Worm (Caenorhabditis elegans): ENCODE data around the gene gst-34.
A peak's percentile ranks its signal among the peaks of the same experiment; 100 is the strongest.

Gene gst-34

ce11 chrII:15165681-15166235, 17.3 kb downstream of the gst-34 start, which contains the start of gene gst-27 (continued):
- TF ChIP-seq F16B12.6 (tag; optimal IDR thresholded peaks at IDR 0.05) (peak; percentile 47), mef-2 (tag; optimal IDR thresholded peaks at IDR 0.05) (no peak), mep-1 (tag; optimal IDR thresholded peaks at IDR 0.05) (peak; percentile 92), dpl-1 (GFP tag; optimal IDR thresholded peaks at IDR 0.05) (peak; percentile 59 to 74 (median 67)), nhr-19 (GFP tag; conservative IDR thresholded peaks at IDR 0.05) (peak; percentile 81), hlh-17 (GFP tag; optimal IDR thresholded peaks at IDR 0.05; ENCODE audit: borderline replicate concordance) (no peak), ama-1 (optimal IDR thresholded peaks at IDR 0.05) (peak; percentile 14), C04F5.9 (tag; optimal IDR thresholded peaks at IDR 0.05) (peak; percentile 57), aha-1 (tag; optimal IDR thresholded peaks at IDR 0.05) (no peak), nhr-76 (tag; optimal IDR thresholded peaks at IDR 0.05) (peak; percentile 73), hpl-2 (GFP tag; optimal IDR thresholded peaks at IDR 0.05) (peak; percentile 32), C16A3.4 (tag; optimal IDR thresholded peaks at IDR 0.05) (peak; percentile 92), nhr-71 (tag; optimal IDR thresholded peaks at IDR 0.05) (peak; percentile 90), lir-3 (tag; optimal IDR thresholded peaks at IDR 0.05; ENCODE audit: poor library complexity) (peak; percentile 87), fos-1 (tag; optimal IDR thresholded peaks at IDR 0.05) (peak; percentile 83), sptf-1 (tag; optimal IDR thresholded peaks at IDR 0.05) (no peak), elt-3 (tag; optimal IDR thresholded peaks at IDR 0.05) (peak in 4 of 6 experiments; percentile 13 to 80 (median 60)), skn-1 (tag; optimal IDR thresholded peaks at IDR 0.05) (peak; percentile 84), unc-98 (GFP tag; IDR thresholded peaks at IDR 0.05) (no peak), ztf-4 (tag; optimal IDR thresholded peaks at IDR 0.05) (peak; percentile 45), aly-2 (tag; optimal IDR thresholded peaks at IDR 0.05) (peak; percentile 59), nhr-84 (tag; optimal IDR thresholded peaks at IDR 0.05) (no peak), pqm-1 (tag; optimal IDR thresholded peaks at IDR 0.05) (no peak), unc-86 (tag; optimal IDR thresholded peaks at IDR 0.05) (peak; percentile 49), hlh-4 (tag; optimal IDR thresholded peaks at IDR 0.05) (no peak), isw-1 (GFP tag; IDR thresholded peaks at IDR 0.05) (peak; percentile 49), snu-23 (GFP tag; optimal IDR thresholded peaks at IDR 0.05) (peak; percentile 93), fkh-8 (tag; optimal IDR thresholded peaks at IDR 0.05) (peak; percentile 70), nhr-20 (tag; optimal IDR thresholded peaks at IDR 0.05) (peak; percentile 89), xbp-1 (tag; optimal IDR thresholded peaks at IDR 0.05) (peak; percentile 70), nhr-47 (tag; optimal IDR thresholded peaks at IDR 0.05) (peak; percentile 90), nhr-85 (tag) (peak; percentile 67), ceh-88 (GFP tag; IDR thresholded peaks at IDR 0.05) (peak; percentile 53), elt-2 (tag; optimal IDR thresholded peaks at IDR 0.05) (peak; percentile 55), mdl-1 (tag; optimal IDR thresholded peaks at IDR 0.05) (peak in 1 of 2 experiments; percentile 81), grh-1 (GFP tag; IDR thresholded peaks at IDR 0.05) (peak; percentile 52; the same call in 1 of the 2 replicates), blmp-1 (tag; optimal IDR thresholded peaks at IDR 0.05) (peak; percentile 24), lin-39 (tag; optimal IDR thresholded peaks at IDR 0.05) (no peak), ces-1 (GFP tag; optimal IDR thresholded peaks at IDR 0.05) (no peak), unc-30 (tag; optimal IDR thresholded peaks at IDR 0.05) (no peak), snpc-4 (tag; optimal IDR thresholded peaks at IDR 0.05) (peak; percentile 79), fkh-10 (GFP tag; optimal IDR thresholded peaks at IDR 0.05) (peak; percentile 4), nhr-12 (tag; optimal IDR thresholded peaks at IDR 0.05) (no peak), lsy-2 (tag; optimal IDR thresholded peaks at IDR 0.05) (peak; percentile 79 to 88), lin-35 (GFP tag; optimal IDR thresholded peaks at IDR 0.05) (peak; percentile 80 to 90), lin-14 (GFP tag; optimal IDR thresholded peaks at IDR 0.05) (peak; percentile 87), irx-1 (tag; optimal IDR thresholded peaks at IDR 0.05) (peak; percentile 65), efl-3 (GFP tag; optimal IDR thresholded peaks at IDR 0.05) (peak; percentile 42), egl-13 (tag; optimal IDR thresholded peaks at IDR 0.05) (peak; percentile 73), nhr-11 (tag; optimal IDR thresholded peaks at IDR 0.05) (peak; percentile 18), pax-3 (tag; optimal IDR thresholded peaks at IDR 0.05) (peak; percentile 64), alr-1 (tag; optimal IDR thresholded peaks at IDR 0.05; ENCODE audit: borderline replicate concordance) (no peak), ceh-63 (GFP tag; optimal IDR thresholded peaks at IDR 0.05) (no peak)

Measured in whole organism, L1 larva.